Worm (Caenorhabditis elegans): ENCODE results near the gene nrx-1.

The nrx-1 gene

ce11 chrV:10894601-10895000 is 69.8 kb downstream of the nrx-1 start, which contains the start of the genes F32D8.14 and F32D8.5 (continued):
- TF ChIP-seq xbp-1 (tag; optimal IDR thresholded peaks at IDR 0.05) = peak; percentile 88
- no peak for TF ChIP-seq egl-27 (tag; optimal IDR thresholded peaks at IDR 0.05)
- TF ChIP-seq ztf-11 (tag; optimal IDR thresholded peaks at IDR 0.05) = peak in 1 of 2 experiments; percentile 86
- TF ChIP-seq nhr-19 (GFP tag; conservative IDR thresholded peaks at IDR 0.05) = peak; percentile 86
- peak; percentile 88 for TF ChIP-seq C16A3.4 (tag; optimal IDR thresholded peaks at IDR 0.05)
- peak; percentile 79 for TF ChIP-seq skn-1 (tag; optimal IDR thresholded peaks at IDR 0.05)
- TF ChIP-seq sup-37 (GFP tag; optimal IDR thresholded peaks at IDR 0.05) = peak; percentile 16
- peak; percentile 51 for TF ChIP-seq ceh-8 (GFP tag; optimal IDR thresholded peaks at IDR 0.05)
- TF ChIP-seq grh-1 (GFP tag; IDR thresholded peaks at IDR 0.05) = peak; percentile 16; the same call in 1 of the 2 replicates
- peak; percentile 53 for TF ChIP-seq elt-2 (tag; optimal IDR thresholded peaks at IDR 0.05)
- TF ChIP-seq nhr-237 (tag; optimal IDR thresholded peaks at IDR 0.05) = peak; percentile 27
- no peak for TF ChIP-seq fkh-10 (GFP tag; optimal IDR thresholded peaks at IDR 0.05)
- peak; percentile 96 for TF ChIP-seq lir-3 (tag; optimal IDR thresholded peaks at IDR 0.05; ENCODE audit: poor library complexity)
- peak; percentile 33; the same call in 1 of the 2 replicates for TF ChIP-seq unc-98 (GFP tag; IDR thresholded peaks at IDR 0.05)
- peak; percentile 84 for TF ChIP-seq unc-86 (tag; optimal IDR thresholded peaks at IDR 0.05)
- peak; percentile 46; the same call in 1 of the 2 replicates for TF ChIP-seq mab-9 (GFP tag; IDR thresholded peaks at IDR 0.05)
- TF ChIP-seq nhr-28 (tag; optimal IDR thresholded peaks at IDR 0.05) = no peak
- no peak for TF ChIP-seq F16B12.6 (tag; optimal IDR thresholded peaks at IDR 0.05)
- TF ChIP-seq ets-5 (GFP tag; IDR thresholded peaks at IDR 0.05) = no peak
- TF ChIP-seq hpl-2 (GFP tag; optimal IDR thresholded peaks at IDR 0.05) = no peak
- TF ChIP-seq tlp-1 (tag; optimal IDR thresholded peaks at IDR 0.05) = no peak
- TF ChIP-seq aha-1 (tag; optimal IDR thresholded peaks at IDR 0.05) = no peak
- TF ChIP-seq efl-3 (GFP tag; optimal IDR thresholded peaks at IDR 0.05) = no peak
- TF ChIP-seq Y116A8C.19 (tag; optimal IDR thresholded peaks at IDR 0.05; ENCODE audit: borderline replicate concordance) = peak; percentile 60
- TF ChIP-seq jun-1 (tag; optimal IDR thresholded peaks at IDR 0.05) = peak; percentile 56
- TF ChIP-seq lsy-2 (tag; optimal IDR thresholded peaks at IDR 0.05) = peak; percentile 87 to 89
- TF ChIP-seq fkh-4 (tag; optimal IDR thresholded peaks at IDR 0.05; ENCODE audit: borderline replicate concordance) = peak; percentile 80
- peak; percentile 42 for TF ChIP-seq fos-1 (tag; optimal IDR thresholded peaks at IDR 0.05)
- TF ChIP-seq nhr-85 (tag) = peak; percentile 93
- peak; percentile 93 for TF ChIP-seq lin-14 (GFP tag; optimal IDR thresholded peaks at IDR 0.05)
- no peak for TF ChIP-seq nhr-11 (tag; optimal IDR thresholded peaks at IDR 0.05)
- peak; percentile 67 for TF ChIP-seq nhr-77 (tag; optimal IDR thresholded peaks at IDR 0.05)
- TF ChIP-seq pax-3 (tag; optimal IDR thresholded peaks at IDR 0.05) = peak; percentile 79
- no peak for TF ChIP-seq lin-39 (tag; optimal IDR thresholded peaks at IDR 0.05)
- TF ChIP-seq ces-1 (GFP tag; optimal IDR thresholded peaks at IDR 0.05) = no peak
- no peak for TF ChIP-seq nhr-84 (tag; optimal IDR thresholded peaks at IDR 0.05)
- TF ChIP-seq C04F5.9 (tag; optimal IDR thresholded peaks at IDR 0.05) = peak; percentile 65
- TF ChIP-seq hlh-4 (tag; optimal IDR thresholded peaks at IDR 0.05) = peak; percentile 9
- TF ChIP-seq unc-62 (GFP tag; optimal IDR thresholded peaks at IDR 0.05) = no peak
- peak; percentile 90 for TF ChIP-seq irx-1 (tag; optimal IDR thresholded peaks at IDR 0.05)
- TF ChIP-seq nhr-71 (tag; optimal IDR thresholded peaks at IDR 0.05) = peak; percentile 94
- peak; percentile 85 to 88 for TF ChIP-seq lin-35 (GFP tag; optimal IDR thresholded peaks at IDR 0.05)
- TF ChIP-seq swsn-7 (tag; optimal IDR thresholded peaks at IDR 0.05) = peak; percentile 91
- TF ChIP-seq isw-1 (GFP tag; IDR thresholded peaks at IDR 0.05) = peak; percentile 61
- peak; percentile 89 for TF ChIP-seq nhr-47 (tag; optimal IDR thresholded peaks at IDR 0.05)
- no peak for TF ChIP-seq ama-1 (optimal IDR thresholded peaks at IDR 0.05)
- TF ChIP-seq fkh-8 (tag; optimal IDR thresholded peaks at IDR 0.05) = peak; percentile 84
- peak; percentile 93 for TF ChIP-seq snu-23 (GFP tag; optimal IDR thresholded peaks at IDR 0.05)
- TF ChIP-seq ceh-88 (GFP tag; IDR thresholded peaks at IDR 0.05) = no peak; the same call in 1 of the 2 replicates
- no peak for TF ChIP-seq alr-1 (tag; optimal IDR thresholded peaks at IDR 0.05; ENCODE audit: borderline replicate concordance)
- peak; percentile 88 for TF ChIP-seq ceh-90 (tag; optimal IDR thresholded peaks at IDR 0.05)
- peak; percentile 85 for TF ChIP-seq egl-13 (tag; optimal IDR thresholded peaks at IDR 0.05)
- peak; percentile 98 for TF ChIP-seq rnt-1 (tag; optimal IDR thresholded peaks at IDR 0.05)
